Worm (Caenorhabditis elegans) whole organism, early embryonic: Measurements from ENCODE around the gene W04H10.1.

Source experiments
- B0310.2 ChIP-seq: sonication (generic microtip); optimal IDR thresholded peaks from 2 replicates; lab custom pipeline; 2016; ENCODE audit warnings: mild to moderate bottlenecking, missing genetic modification characterization, missing compliant biosample characterization
- F13C5.2 ChIP-seq: sonication (generic microtip); optimal IDR thresholded peaks from 2 replicates; lab custom pipeline; 2017; ENCODE audit warnings: mild to moderate bottlenecking, missing genetic modification characterization, inconsistent platforms, missing compliant biosample characterization
- aly-1 ChIP-seq: sonication (generic microtip); optimal IDR thresholded peaks from 2 replicates; lab custom pipeline; 2016; ENCODE audit warnings: missing genetic modification characterization, missing compliant biosample characterization
- ama-1 ChIP-seq: fragments of 150-350 bp; optimal IDR thresholded peaks from 2 replicates; lab custom pipeline; 2014
- ceh-13 ChIP-seq: fragments of 200-800 bp; sonication (Bioruptor generic); optimal IDR thresholded peaks from 2 replicates; lab custom pipeline; 2018; ENCODE audit warnings: mild to moderate bottlenecking, missing genetic modification characterization, missing compliant biosample characterization
- ceh-36 ChIP-seq: sonication (generic microtip); optimal IDR thresholded peaks from 2 replicates; lab custom pipeline; 2016; ENCODE audit warnings: missing genetic modification characterization, inconsistent platforms, missing compliant biosample characterization
- ets-7 ChIP-seq: sonication (generic microtip); optimal IDR thresholded peaks from 2 replicates; lab custom pipeline; 2016; ENCODE audit warnings: missing genotype, missing genetic modification characterization, missing compliant biosample characterization
- flt-1 ChIP-seq: fragments of 200-800 bp; sonication (Bioruptor generic); IDR thresholded peaks from 2 replicates; pipeline ENCODE4 v1.3.6; 2022; ENCODE audit warnings: missing genetic modification characterization, missing compliant biosample characterization
- hmbx-1 ChIP-seq: sonication (generic microtip); optimal IDR thresholded peaks from 2 replicates; lab custom pipeline; 2016; ENCODE audit warnings: mild to moderate bottlenecking, missing genetic modification characterization, missing compliant biosample characterization
- hmg-4 ChIP-seq: fragments of 200-800 bp; sonication (Bioruptor generic); optimal IDR thresholded peaks from 2 replicates; lab custom pipeline; 2018; ENCODE audit warnings: mild to moderate bottlenecking, missing genetic modification characterization, missing compliant biosample characterization
- hnd-1 ChIP-seq: sonication (generic microtip); optimal IDR thresholded peaks from 2 replicates; lab custom pipeline; 2016; ENCODE audit warnings: missing genetic modification characterization, missing compliant biosample characterization
- pes-1 ChIP-seq: fragments of 200-800 bp; sonication (Bioruptor generic); IDR thresholded peaks from 2 replicates; pipeline ENCODE4 v1.3.6; 2022; ENCODE audit warnings: missing genetic modification reagents, missing genetic modification characterization, missing compliant biosample characterization
- scrt-1 ChIP-seq: fragments of 200-800 bp; sonication (Bioruptor generic); IDR thresholded peaks from 2 replicates; pipeline ENCODE4 v1.3.6; 2022; ENCODE audit warnings: missing genetic modification characterization, missing compliant biosample characterization
- sea-1 ChIP-seq: fragments of 200-800 bp; sonication (Bioruptor generic); conservative IDR thresholded peaks from 2 replicates; pipeline ENCODE4 v1.3.6; 2022; ENCODE audit warnings: missing genetic modification characterization, missing compliant biosample characterization
- tbx-11 ChIP-seq: fragments of 200-800 bp; sonication (Bioruptor generic); IDR thresholded peaks from 2 replicates; pipeline ENCODE4 v1.3.6; 2022; ENCODE audit warnings: missing genetic modification characterization, missing compliant biosample characterization
- tbx-37 ChIP-seq: fragments of 200-800 bp; sonication (Bioruptor generic); conservative IDR thresholded peaks from 2 replicates; pipeline ENCODE4 v1.3.6; 2022; ENCODE audit warnings: missing genetic modification reagents, missing genetic modification characterization, missing compliant biosample characterization
- tra-4 ChIP-seq: sonication (generic microtip); optimal IDR thresholded peaks from 2 replicates; lab custom pipeline; 2017; ENCODE audit warnings: missing genetic modification characterization, missing compliant biosample characterization

W04H10.1 gene

ce11 chrII:622478-622877 is 13.6 kb downstream of the W04H10.1 start:
- no peak for TF ChIP-seq ets-7

- TF ChIP-seq aly-1 (tag; lab: Kevin White, UChicago) (no peak), B0310.2 (tag; lab: Kevin White, UChicago) (no peak), tra-4 (no peak), flt-1 (GFP tag; lab: Robert Waterston, UW) (no peak), ceh-13 (GFP tag; lab: Kevin White, UChicago) (no peak), ets-7 (no peak), hmg-4 (GFP tag; lab: Kevin White, UChicago) (no peak), hmbx-1 (tag; lab: Kevin White, UChicago) (no peak), ama-1 (lab: Kevin White, UChicago) (no peak), tbx-37 (GFP tag; lab: Robert Waterston, UW) (no peak), scrt-1 (no peak), hnd-1 (tag; lab: Kevin White, UChicago) (no peak), pes-1 (GFP tag; lab: Robert Waterston, UW) (no peak), ceh-36 (tag; lab: Kevin White, UChicago) (no peak)
Measured at ce11 chrII:624443-624842, 15.6 kb downstream of the W04H10.1 start, which contains the start of gene T04B8.5. TSS of gene T04B8.5 (minus strand) at chrII:624543.

- TF ChIP-seq hnd-1 (tag; lab: Kevin White, UChicago) (no peak), sea-1 (GFP tag; lab: Robert Waterston, UW) (no peak), tbx-37 (GFP tag; lab: Robert Waterston, UW) (no peak), tra-4 (no peak), hmg-4 (GFP tag; lab: Kevin White, UChicago) (no peak), hmbx-1 (tag; lab: Kevin White, UChicago) (no peak), B0310.2 (tag; lab: Kevin White, UChicago) (no peak), pes-1 (GFP tag; lab: Robert Waterston, UW) (no peak), ets-7 (no peak), ceh-13 (GFP tag; lab: Kevin White, UChicago) (no peak), tbx-11 (no peak), flt-1 (GFP tag; lab: Robert Waterston, UW) (no peak), scrt-1 (no peak)
Measured at ce11 chrII:625926-626325, 17.1 kb downstream of the W04H10.1 start.

ce11 chrII:627205-627604 is 18.3 kb downstream of the W04H10.1 start, which contains the start of gene arrd-1:
TSS of gene arrd-1 (plus strand) at chrII:627505.
- no peak for TF ChIP-seq sea-1 (GFP tag; lab: Robert Waterston, UW)

ce11 chrII:627913-628312 is 19.1 kb downstream of the W04H10.1 start:
- TF ChIP-seq flt-1 (GFP tag; lab: Robert Waterston, UW) = no peak
- TF ChIP-seq hmg-4 (GFP tag; lab: Kevin White, UChicago) = no peak
- TF ChIP-seq hmbx-1 (tag; lab: Kevin White, UChicago) = no peak
- no peak for TF ChIP-seq F13C5.2
- TF ChIP-seq ceh-36 (tag; lab: Kevin White, UChicago) = no peak
- TF ChIP-seq pes-1 (GFP tag; lab: Robert Waterston, UW) = no peak
- TF ChIP-seq tra-4 = no peak

- TF ChIP-seq tbx-11 = 0 out of 2 replicates have a peak, but pooled peaks have one; percentile 46
Measured at ce11 chrII:629454-629853, 20.6 kb downstream of the W04H10.1 start.

- TF ChIP-seq hmbx-1 (tag; lab: Kevin White, UChicago) (no peak), ama-1 (lab: Kevin White, UChicago) (no peak), tra-4 (no peak), sea-1 (GFP tag; lab: Robert Waterston, UW) (no peak), scrt-1 (no peak), ceh-36 (tag; lab: Kevin White, UChicago) (no peak), pes-1 (GFP tag; lab: Robert Waterston, UW) (no peak), ceh-13 (GFP tag; lab: Kevin White, UChicago) (no peak), F13C5.2 (no peak), tbx-11 (no peak), ets-7 (no peak), tbx-37 (GFP tag; lab: Robert Waterston, UW) (no peak), flt-1 (GFP tag; lab: Robert Waterston, UW) (no peak), aly-1 (tag; lab: Kevin White, UChicago) (no peak), hmg-4 (GFP tag; lab: Kevin White, UChicago) (no peak), hnd-1 (tag; lab: Kevin White, UChicago) (no peak), B0310.2 (tag; lab: Kevin White, UChicago) (no peak)
Measured at ce11 chrII:633984-634383, 25.1 kb downstream of the W04H10.1 start, which contains the start of gene T04B8.1. TSS of gene T04B8.1 (plus strand) at chrII:634284.

ce11 chrII:639467-639866 is 30.6 kb downstream of the W04H10.1 start, which contains the start of gene K07E8.6:
TSS of gene K07E8.6 (minus strand) at chrII:639567.
- TF ChIP-seq flt-1 (GFP tag; lab: Robert Waterston, UW) (no peak), hnd-1 (tag; lab: Kevin White, UChicago) (no peak), ceh-36 (tag; lab: Kevin White, UChicago) (no peak), pes-1 (GFP tag; lab: Robert Waterston, UW) (no peak), scrt-1 (no peak), ceh-13 (GFP tag; lab: Kevin White, UChicago) (no peak), tra-4 (no peak), ets-7 (no peak), hmg-4 (GFP tag; lab: Kevin White, UChicago) (no peak), F13C5.2 (no peak), ama-1 (lab: Kevin White, UChicago) (no peak), B0310.2 (tag; lab: Kevin White, UChicago) (no peak), hmbx-1 (tag; lab: Kevin White, UChicago) (no peak)
